Worm (Caenorhabditis elegans) whole organism, mixed stage, embryonic: ENCODE data around the gene K02G10.5.

Source experiments
- blmp-1 ChIP-seq: fragments of 150-350 bp; optimal IDR thresholded peaks from 2 replicates; lab custom pipeline; 2014; ENCODE audit warnings: missing biosample characterization, missing genetic modification characterization
- ces-1 ChIP-seq: fragments of 150-350 bp; optimal IDR thresholded peaks from 2 replicates; lab custom pipeline; 2014; ENCODE audit warnings: missing biosample characterization, missing genetic modification reagents, missing genetic modification characterization
- cnd-1 ChIP-seq: fragments of 200-800 bp; sonication (Bioruptor generic); optimal IDR thresholded peaks from 2 replicates; lab custom pipeline; 2018; ENCODE audit warnings: mild to moderate bottlenecking, missing genetic modification characterization, missing compliant biosample characterization
- elt-1 ChIP-seq: sonication (generic microtip); optimal IDR thresholded peaks from 2 replicates; lab custom pipeline; 2017; ENCODE audit warnings: missing genetic modification characterization, mild to moderate bottlenecking, missing compliant biosample characterization, antibody characterized with exemption, moderate library complexity, borderline replicate concordance; ENCODE audit not compliant: insufficient read depth
- elt-3 ChIP-seq: fragments of 150-350 bp; optimal IDR thresholded peaks from 2 replicates; lab custom pipeline; 2014; ENCODE audit warnings: missing biosample characterization, missing genetic modification characterization
- nhr-28 ChIP-seq: fragments of 150-350 bp; optimal IDR thresholded peaks from 2 replicates; lab custom pipeline; 2014; ENCODE audit warnings: missing biosample characterization, missing genetic modification characterization
- pha-4 ChIP-seq: fragments of 150-350 bp; optimal IDR thresholded peaks from 2 replicates; lab custom pipeline; 2018; ENCODE audit warnings: missing biosample characterization, missing genetic modification reagents, missing genetic modification characterization

ce11 chrX:4732752-4733151 lies 41.8 kb upstream of the K02G10.5 start, which contains the start of gene aman-1:
- TF ChIP-seq elt-3 (tag; lab: Kevin White, UChicago) (no peak), elt-1 (tag; lab: Kevin White, UChicago) (no peak), pha-4 (tag; lab: Kevin White, UChicago) (no peak), nhr-28 (tag; lab: Kevin White, UChicago) (no peak), cnd-1 (tag; lab: Kevin White, UChicago) (no peak), ces-1 (no peak), blmp-1 (tag; lab: Kevin White, UChicago) (no peak)
